Fruit fly (Drosophila melanogaster) whole organism, embryonic: ENCODE data around the gene Ptp10D.
A peak's percentile ranks its signal among the peaks of the same experiment; 100 is the strongest.

Experiments
- CG11504 ChIP-seq: fragments of 200-800 bp; sonication (Bioruptor generic); optimal IDR thresholded peaks from 3 replicates; lab custom pipeline; 2019; ENCODE audit warnings: missing biosample characterization, mild to moderate bottlenecking, missing genetic modification characterization, moderate library complexity
- CG1233 ChIP-seq: fragments of 200-800 bp; sonication (Bioruptor generic); optimal IDR thresholded peaks from 4 replicates; lab custom pipeline; 2018; ENCODE audit warnings: missing biosample characterization, mild to moderate bottlenecking, missing genetic modification characterization
- CG15696 ChIP-seq: fragments of 200-800 bp; sonication (Bioruptor generic); optimal IDR thresholded peaks from 2 replicates; lab custom pipeline; 2019; ENCODE audit warnings: missing biosample characterization, mild to moderate bottlenecking, missing genetic modification characterization, moderate library complexity
- CG18262 ChIP-seq: fragments of 200-800 bp; optimal IDR thresholded peaks from 3 replicates; lab custom pipeline; 2019; ENCODE audit warnings: missing biosample characterization, mild to moderate bottlenecking, missing genetic modification characterization, moderate library complexity
- CG18764 ChIP-seq: fragments of 200-800 bp; sonication (Bioruptor generic); optimal IDR thresholded peaks from 3 replicates; lab custom pipeline; 2016; ENCODE audit warnings: missing biosample characterization, missing genetic modification characterization
- CG2712 ChIP-seq: fragments of 200-800 bp; optimal IDR thresholded peaks from 3 replicates; lab custom pipeline; 2019; ENCODE audit warnings: missing biosample characterization, mild to moderate bottlenecking, missing genetic modification characterization, moderate library complexity
- CG2875 ChIP-seq: fragments of 200-800 bp; sonication (Bioruptor generic); optimal IDR thresholded peaks from 2 replicates; lab custom pipeline; 2017; ENCODE audit warnings: missing biosample characterization, mild to moderate bottlenecking, missing genetic modification characterization, missing genetic modification reagents
- CG30403 ChIP-seq: fragments of 200-800 bp; sonication (Bioruptor generic); optimal IDR thresholded peaks from 3 replicates; lab custom pipeline; 2016; ENCODE audit warnings: missing biosample characterization, missing genetic modification characterization
- CG7745 ChIP-seq: fragments of 200-800 bp; sonication (Bioruptor generic); optimal IDR thresholded peaks from 2 replicates; lab custom pipeline; 2018; ENCODE audit warnings: missing biosample characterization, mild to moderate bottlenecking, missing genetic modification characterization, moderate library complexity
- CG7839 ChIP-seq: fragments of 200-800 bp; sonication (Bioruptor generic); optimal IDR thresholded peaks from 3 replicates; lab custom pipeline; 2018; ENCODE audit warnings: missing biosample characterization, mild to moderate bottlenecking, missing genetic modification characterization, moderate library complexity
- CG9727 ChIP-seq: fragments of 200-800 bp; sonication (Bioruptor generic); optimal IDR thresholded peaks from 3 replicates; lab custom pipeline; 2017; ENCODE audit warnings: missing biosample characterization, mild to moderate bottlenecking, missing genetic modification characterization
- CG9817 ChIP-seq: fragments of 200-800 bp; sonication (Bioruptor generic); optimal IDR thresholded peaks from 2 replicates; lab custom pipeline; 2018; ENCODE audit warnings: missing biosample characterization, mild to moderate bottlenecking, missing genetic modification characterization, moderate library complexity
- Dll ChIP-seq: fragments of 200-800 bp; sonication (Bioruptor generic); IDR thresholded peaks from 4 replicates; pipeline ENCODE4 v1.3.6; 2022; ENCODE audit warnings: missing biosample characterization, missing genetic modification characterization; ENCODE audit not compliant: partially characterized antibody
- Drgx ChIP-seq: fragments of 200-800 bp; sonication (Bioruptor generic); IDR thresholded peaks from 2 replicates; pipeline ENCODE4 v1.3.6; 2022; ENCODE audit warnings: missing biosample characterization, missing genetic modification characterization
- Elba2 ChIP-seq: fragments of 200-800 bp; sonication (Bioruptor generic); optimal IDR thresholded peaks from 3 replicates; lab custom pipeline; 2016; ENCODE audit warnings: missing biosample characterization, missing genetic modification characterization
- Gsc ChIP-seq: fragments of 200-800 bp; sonication (Bioruptor generic); IDR thresholded peaks from 2 replicates; pipeline ENCODE4 v1.3.6; 2022; ENCODE audit warnings: missing biosample characterization, missing genetic modification characterization
- HmgZ ChIP-seq: fragments of 200-800 bp; sonication (Bioruptor generic); optimal IDR thresholded peaks from 2 replicates; lab custom pipeline; 2018; ENCODE audit warnings: missing biosample characterization, mild to moderate bottlenecking, missing genetic modification characterization
- Hsf ChIP-seq: fragments of 200-800 bp; sonication (Bioruptor generic); optimal IDR thresholded peaks from 3 replicates; lab custom pipeline; 2016; ENCODE audit warnings: missing biosample characterization, missing genetic modification characterization
- Jarid2 ChIP-seq: fragments of 200-800 bp; sonication (Bioruptor generic); optimal IDR thresholded peaks from 3 replicates; lab custom pipeline; 2017; ENCODE audit warnings: mild to moderate bottlenecking, missing biosample characterization, missing genetic modification reagents, missing genetic modification characterization
- MBD-R2 ChIP-seq: fragments of 200-800 bp; sonication (Bioruptor generic); IDR thresholded peaks from 2 replicates; pipeline ENCODE4 v1.3.6; 2022; ENCODE audit warnings: missing biosample characterization, missing genetic modification characterization
- Mad ChIP-seq: fragments of 200-800 bp; sonication (Bioruptor generic); optimal IDR thresholded peaks from 2 replicates; lab custom pipeline; 2016; ENCODE audit warnings: missing biosample characterization, missing genetic modification characterization
- Optix ChIP-seq: fragments of 200-800 bp; sonication (Bioruptor generic); IDR thresholded peaks from 3 replicates; pipeline ENCODE4 v1.3.6; 2022; ENCODE audit warnings: missing biosample characterization, missing genetic modification characterization
- Side ChIP-seq: fragments of 200-800 bp; sonication (Bioruptor generic); optimal IDR thresholded peaks from 2 replicates; lab custom pipeline; 2016; ENCODE audit warnings: missing biosample characterization, missing genetic modification characterization
- Sox102F ChIP-seq: fragments of 200-800 bp; sonication (Bioruptor generic); optimal IDR thresholded peaks from 2 replicates; lab custom pipeline; 2018; ENCODE audit warnings: missing biosample characterization, mild to moderate bottlenecking, missing genetic modification characterization, moderate library complexity
- Sry-δ ChIP-seq: fragments of 200-800 bp; sonication (Bioruptor generic); optimal IDR thresholded peaks from 2 replicates; lab custom pipeline; 2016; ENCODE audit warnings: missing biosample characterization, missing genetic modification characterization
- abd-A ChIP-seq: fragments of 200-800 bp; sonication (Bioruptor generic); optimal IDR thresholded peaks from 3 replicates; lab custom pipeline; 2019; ENCODE audit warnings: missing biosample characterization, mild to moderate bottlenecking, missing genetic modification characterization, moderate library complexity
- al ChIP-seq: fragments of 200-800 bp; sonication (Bioruptor generic); IDR thresholded peaks from 2 replicates; pipeline ENCODE4 v1.3.6; 2022; ENCODE audit warnings: missing biosample characterization, missing genetic modification characterization
- aop ChIP-seq: fragments of 200-800 bp; sonication (Bioruptor generic); IDR thresholded peaks from 2 replicates; pipeline ENCODE4 v1.3.6; 2022; ENCODE audit warnings: missing biosample characterization, missing genetic modification characterization
- bigmax ChIP-seq: fragments of 200-800 bp; sonication (Bioruptor generic); optimal IDR thresholded peaks from 2 replicates; lab custom pipeline; 2018; ENCODE audit warnings: missing biosample characterization, mild to moderate bottlenecking, missing genetic modification characterization
- cg ChIP-seq: fragments of 200-800 bp; sonication (Bioruptor generic); optimal IDR thresholded peaks from 3 replicates; lab custom pipeline; 2019; ENCODE audit warnings: missing biosample characterization, mild to moderate bottlenecking, missing genetic modification characterization, moderate library complexity
- corto ChIP-seq: fragments of 200-800 bp; sonication (Bioruptor generic); optimal IDR thresholded peaks from 2 replicates; lab custom pipeline; 2016; ENCODE audit warnings: missing biosample characterization, mild to moderate bottlenecking, missing genetic modification characterization, moderate library complexity
- dpn ChIP-seq, 2 experiments: fragments of 200-800 bp; sonication (Bioruptor generic); optimal IDR thresholded peaks; 3 replicates each; lab custom pipeline; 2016; ENCODE audit warnings: missing biosample characterization in 2 of 2, missing genetic modification characterization in 2 of 2
- emc ChIP-seq: fragments of 200-800 bp; sonication (Bioruptor generic); optimal IDR thresholded peaks from 2 replicates; lab custom pipeline; 2016; ENCODE audit warnings: missing biosample characterization, missing genetic modification characterization
- esg ChIP-seq: fragments of 200-800 bp; sonication (Bioruptor generic); conservative IDR thresholded peaks from 2 replicates; pipeline ENCODE4 v1.3.6; 2022; ENCODE audit warnings: missing biosample characterization, missing genetic modification characterization
- exex ChIP-seq: fragments of 200-800 bp; sonication (Bioruptor generic); optimal IDR thresholded peaks from 4 replicates; lab custom pipeline; 2018; ENCODE audit warnings: missing biosample characterization, mild to moderate bottlenecking, missing genetic modification characterization, moderate library complexity
- gro ChIP-seq: fragments of 200-800 bp; sonication (Bioruptor generic); optimal IDR thresholded peaks from 2 replicates; lab custom pipeline; 2016; ENCODE audit warnings: missing biosample characterization, missing genetic modification characterization
- lov ChIP-seq, 2 experiments: fragments of 200-800 bp in 1 of 2; fragments of >200 bp in 1 of 2; sonication (Bioruptor generic) in 1 of 2; IDR thresholded peaks in 1 of 2; optimal IDR thresholded peaks in 1 of 2; 2 replicates in 1 of 2; 3 replicates in 1 of 2; pipeline versions ENCODE4 v1.3.6 to Lab custom; 2017 to 2022; ENCODE audit warnings: missing biosample characterization in 1 of 2, missing genetic modification characterization in 1 of 2
- prd ChIP-seq, 3 experiments: fragments of >200 bp in 2 of 3; fragments of 200-800 bp in 1 of 3; sonication (Bioruptor generic) in 1 of 3; optimal IDR thresholded peaks in 2 of 3; IDR thresholded peaks in 1 of 3; 2 replicates in 2 of 3; 3 replicates in 1 of 3; pipeline versions ENCODE4 v1.3.6 to Lab custom; 2017 to 2022; ENCODE audit warnings: missing biosample characterization in 1 of 3, missing genetic modification characterization in 1 of 3
- ranshi ChIP-seq: fragments of 200-800 bp; sonication (Bioruptor generic); IDR thresholded peaks from 2 replicates; pipeline ENCODE4 v1.3.6; 2022; ENCODE audit warnings: missing biosample characterization, missing genetic modification characterization
- ro ChIP-seq: fragments of 200-800 bp; sonication (Bioruptor generic); IDR thresholded peaks from 2 replicates; pipeline ENCODE4 v1.3.6; 2022; ENCODE audit warnings: missing biosample characterization, missing genetic modification characterization
- salm ChIP-seq: fragments of 200-800 bp; sonication (Bioruptor generic); optimal IDR thresholded peaks from 2 replicates; lab custom pipeline; 2018; ENCODE audit warnings: missing biosample characterization, mild to moderate bottlenecking, missing genetic modification characterization
- sna ChIP-seq: fragments of 200-800 bp; sonication (Bioruptor generic); IDR thresholded peaks from 2 replicates; pipeline ENCODE4 v1.3.6; 2022; ENCODE audit warnings: missing biosample characterization, missing genetic modification characterization; ENCODE audit not compliant: partially characterized antibody
- tap ChIP-seq: fragments of 200-800 bp; optimal IDR thresholded peaks from 3 replicates; lab custom pipeline; 2019; ENCODE audit warnings: missing biosample characterization, mild to moderate bottlenecking, missing genetic modification characterization, moderate library complexity
- tin ChIP-seq: fragments of 200-800 bp; sonication (Bioruptor generic); optimal IDR thresholded peaks from 3 replicates; lab custom pipeline; 2016; ENCODE audit warnings: missing biosample characterization, missing genetic modification characterization
- tio ChIP-seq: fragments of 200-800 bp; sonication (Bioruptor generic); optimal IDR thresholded peaks from 2 replicates; lab custom pipeline; 2017; ENCODE audit warnings: missing biosample characterization, missing genetic modification characterization, inconsistent platforms
- twi ChIP-seq: fragments of 200-800 bp; optimal IDR thresholded peaks from 2 replicates; lab custom pipeline; 2019; ENCODE audit warnings: missing biosample characterization, mild to moderate bottlenecking, missing genetic modification characterization, moderate library complexity
- unpg ChIP-seq: fragments of 200-800 bp; sonication (Bioruptor generic); optimal IDR thresholded peaks from 3 replicates; lab custom pipeline; 2018; ENCODE audit warnings: missing biosample characterization, mild to moderate bottlenecking, missing genetic modification characterization, moderate library complexity
- vnd ChIP-seq: fragments of 200-800 bp; sonication (Bioruptor generic); IDR thresholded peaks from 3 replicates; pipeline ENCODE4 v1.3.6; 2022; ENCODE audit warnings: missing biosample characterization, missing genetic modification characterization; ENCODE audit not compliant: partially characterized antibody
- zf30C ChIP-seq: fragments of 200-800 bp; sonication (Bioruptor generic); optimal IDR thresholded peaks from 3 replicates; lab custom pipeline; 2018; ENCODE audit warnings: missing biosample characterization, mild to moderate bottlenecking, missing genetic modification characterization

Gene Ptp10D

dm6 chrX:11720138-11720537 is 98.3 kb downstream of the Ptp10D start, which contains the start of gene Tango10 (continued):
- peak; percentile 86 for TF ChIP-seq Dll
- TF ChIP-seq Sry-δ (GFP tag; lab: Kevin White, UChicago): peak; percentile 83
- no peak for TF ChIP-seq twi (tag; lab: Kevin White, UChicago)
- peak; percentile 58 for TF ChIP-seq unpg
- TF ChIP-seq CG1233: no peak
- peak; percentile 61 for TF ChIP-seq HmgZ (tag; lab: Kevin White, UChicago)
- no peak for TF ChIP-seq corto (GFP tag; lab: Kevin White, UChicago)
- peak; percentile 50; the same call in 1 of the 2 replicates for TF ChIP-seq ranshi (GFP tag; lab: Robert Waterston, UW)
- no peak for TF ChIP-seq aop (GFP tag; lab: Robert Waterston, UW)
- TF ChIP-seq tap (tag; lab: Kevin White, UChicago): no peak
- TF ChIP-seq CG2712 (tag; lab: Kevin White, UChicago): peak; percentile 48
- TF ChIP-seq CG7839 (tag; lab: Kevin White, UChicago): peak; percentile 20
- peak; percentile 81 for TF ChIP-seq MBD-R2 (GFP tag; lab: Robert Waterston, UW)
- TF ChIP-seq CG7745 (tag; lab: Kevin White, UChicago): no peak
- no peak for TF ChIP-seq Gsc (GFP tag; lab: Robert Waterston, UW)
- TF ChIP-seq Elba2 (GFP tag; lab: Kevin White, UChicago): no peak
- TF ChIP-seq abd-A: no peak
- TF ChIP-seq Sox102F (GFP tag; lab: Kevin White, UChicago): peak; percentile 66
- no peak for TF ChIP-seq CG11504 (tag; lab: Kevin White, UChicago)
- no peak for TF ChIP-seq zf30C (GFP tag; lab: Kevin White, UChicago)
- no peak for TF ChIP-seq CG18262
- no peak for TF ChIP-seq CG2875 (GFP tag; lab: Kevin White, UChicago)
- TF ChIP-seq salm (tag; lab: Kevin White, UChicago): no peak
- no peak for TF ChIP-seq tio (GFP tag; lab: Kevin White, UChicago)
- TF ChIP-seq CG15696 (tag; lab: Kevin White, UChicago): peak; percentile 70
- TF ChIP-seq al (GFP tag; lab: Robert Waterston, UW): peak; percentile 24; the same call in 1 of the 2 replicates
- TF ChIP-seq esg: peak; percentile 52; the same call in 1 of the 2 replicates
- TF ChIP-seq Side: peak; percentile 64
- TF ChIP-seq CG30403 (GFP tag; lab: Kevin White, UChicago): peak; percentile 65
- TF ChIP-seq CG9817 (tag; lab: Kevin White, UChicago): peak; percentile 43
- peak; percentile 96 for TF ChIP-seq CG18764 (GFP tag; lab: Kevin White, UChicago)
- peak; percentile 44 for TF ChIP-seq tin (GFP tag; lab: Kevin White, UChicago)
- TF ChIP-seq gro (GFP tag; lab: Kevin White, UChicago): peak; percentile 71
- TF ChIP-seq sna (GFP tag; lab: Robert Waterston, UW): peak; percentile 91
- TF ChIP-seq ro: no peak
- TF ChIP-seq exex (tag; lab: Kevin White, UChicago): peak; percentile 12
- no peak for TF ChIP-seq emc (GFP tag; lab: Kevin White, UChicago)
- no peak for TF ChIP-seq Drgx
- TF ChIP-seq cg (GFP tag; lab: Kevin White, UChicago): peak; percentile 5
- TF ChIP-seq Jarid2 (GFP tag; lab: Kevin White, UChicago): no peak
- TF ChIP-seq vnd: peak; percentile 78
- peak; percentile 51 to 58 for TF ChIP-seq dpn (GFP tag; optimal IDR thresholded peaks at IDR 0.05; lab: Kevin White, UChicago)
- TF ChIP-seq bigmax (GFP tag; lab: Kevin White, UChicago): no peak
- no peak for TF ChIP-seq lov (optimal IDR thresholded peaks at IDR 0.05; lab: Kevin White, UChicago)
- no peak for TF ChIP-seq lov (GFP tag; IDR thresholded peaks at IDR 0.05; lab: Robert Waterston, UW)
- TF ChIP-seq Mad: no peak
- TF ChIP-seq prd (optimal IDR thresholded peaks at IDR 0.05; lab: Kevin White, UChicago): no peak
- peak; percentile 71 for TF ChIP-seq prd (GFP tag; IDR thresholded peaks at IDR 0.05; lab: Robert Waterston, UW)
- peak; percentile 45; the same call in 1 of the 3 replicates for TF ChIP-seq Optix
- peak; percentile 54 for TF ChIP-seq Hsf (GFP tag; lab: Kevin White, UChicago)
- TF ChIP-seq CG9727 (GFP tag; lab: Kevin White, UChicago): peak; percentile 48
